Fruit fly (Drosophila melanogaster) whole organism, embryonic: ENCODE results near the gene CG6180.

Source experiments
- C15 ChIP-seq: fragments of 200-800 bp; sonication (Bioruptor generic); IDR thresholded peaks from 3 replicates; pipeline ENCODE4 v1.3.6; 2022; ENCODE audit warnings: missing biosample characterization, missing genetic modification characterization
- CG1024 ChIP-seq: fragments of 200-800 bp; sonication (Bioruptor generic); IDR thresholded peaks from 2 replicates; pipeline ENCODE4 v1.3.6; 2022; ENCODE audit warnings: missing biosample characterization, missing genetic modification characterization
- CG11093 ChIP-seq: fragments of 200-800 bp; sonication (Bioruptor generic); IDR thresholded peaks from 3 replicates; pipeline ENCODE4 v1.3.6; 2022; ENCODE audit warnings: missing biosample characterization, missing genetic modification characterization
- CG12071 ChIP-seq: fragments of 200-800 bp; sonication (Bioruptor generic); optimal IDR thresholded peaks from 3 replicates; lab custom pipeline; 2018; ENCODE audit warnings: missing biosample characterization, mild to moderate bottlenecking, missing genetic modification characterization
- CG15269 ChIP-seq: fragments of 200-800 bp; sonication (Bioruptor generic); optimal IDR thresholded peaks from 2 replicates; lab custom pipeline; 2018; ENCODE audit warnings: missing biosample characterization, mild to moderate bottlenecking, missing genetic modification characterization, moderate library complexity
- CG1529 ChIP-seq: fragments of 200-800 bp; sonication (Bioruptor generic); optimal IDR thresholded peaks from 3 replicates; lab custom pipeline; 2018; ENCODE audit warnings: missing biosample characterization, missing genetic modification characterization
- CG17385 ChIP-seq: fragments of 200-800 bp; sonication (Bioruptor generic); optimal IDR thresholded peaks from 3 replicates; lab custom pipeline; 2018; ENCODE audit warnings: missing biosample characterization, mild to moderate bottlenecking, missing genetic modification characterization
- CG31441 ChIP-seq: fragments of 200-800 bp; sonication (Bioruptor generic); IDR thresholded peaks from 2 replicates; pipeline ENCODE4 v1.3.6; 2022; ENCODE audit warnings: missing biosample characterization, missing genetic modification characterization
- CG3281 ChIP-seq: fragments of 200-800 bp; sonication (Bioruptor generic); optimal IDR thresholded peaks from 3 replicates; lab custom pipeline; 2017; ENCODE audit warnings: missing biosample characterization, mild to moderate bottlenecking, missing genetic modification characterization
- CG3726 ChIP-seq: fragments of 200-800 bp; sonication (Bioruptor generic); IDR thresholded peaks from 3 replicates; pipeline ENCODE4, ENCODE4 v1.3.6; 2022; ENCODE audit warnings: missing biosample characterization, missing genetic modification characterization
- CG3847 ChIP-seq: fragments of 200-800 bp; sonication (Bioruptor generic); IDR thresholded peaks from 2 replicates; pipeline ENCODE4 v1.3.6; 2022; ENCODE audit warnings: missing biosample characterization, missing genetic modification characterization
- CG4707 ChIP-seq: fragments of 200-800 bp; sonication (Bioruptor generic); optimal IDR thresholded peaks from 2 replicates; lab custom pipeline; 2018; ENCODE audit warnings: missing biosample characterization, mild to moderate bottlenecking, missing genetic modification characterization, moderate library complexity
- CG7372 ChIP-seq: fragments of 200-800 bp; sonication (Bioruptor generic); IDR thresholded peaks from 2 replicates; pipeline ENCODE4 v1.3.6; 2022; ENCODE audit warnings: missing biosample characterization, missing genetic modification characterization
- CG7745 ChIP-seq: fragments of 200-800 bp; sonication (Bioruptor generic); optimal IDR thresholded peaks from 2 replicates; lab custom pipeline; 2018; ENCODE audit warnings: missing biosample characterization, mild to moderate bottlenecking, missing genetic modification characterization, moderate library complexity
- CG8290 ChIP-seq, 3 experiments: fragments of 200-800 bp; sonication (Bioruptor generic); optimal IDR thresholded peaks; 2 replicates each; lab custom pipeline; 2016 to 2019; ENCODE audit warnings: missing biosample characterization in 3 of 3, missing genetic modification characterization in 3 of 3, mild to moderate bottlenecking in 2 of 3, moderate library complexity in 1 of 3
- Dll ChIP-seq: fragments of 200-800 bp; sonication (Bioruptor generic); IDR thresholded peaks from 4 replicates; pipeline ENCODE4 v1.3.6; 2022; ENCODE audit warnings: missing biosample characterization, missing genetic modification characterization; ENCODE audit not compliant: partially characterized antibody
- E2f1 ChIP-seq: fragments of 200-800 bp; sonication (Bioruptor generic); IDR thresholded peaks from 2 replicates; pipeline ENCODE4 v1.3.6; 2022; ENCODE audit warnings: missing biosample characterization, missing genetic modification characterization
- E2f2 ChIP-seq: fragments of 200-800 bp; sonication (Bioruptor generic); IDR thresholded peaks from 2 replicates; pipeline ENCODE4 v1.3.6; 2022; ENCODE audit warnings: missing biosample characterization, missing genetic modification characterization
- Gsc ChIP-seq: fragments of 200-800 bp; sonication (Bioruptor generic); IDR thresholded peaks from 2 replicates; pipeline ENCODE4 v1.3.6; 2022; ENCODE audit warnings: missing biosample characterization, missing genetic modification characterization
- H15 ChIP-seq: fragments of 200-800 bp; sonication (Bioruptor generic); IDR thresholded peaks from 3 replicates; pipeline ENCODE4 v1.3.6; 2022; ENCODE audit warnings: missing biosample characterization, missing genetic modification characterization
- HmgD ChIP-seq: fragments of 200-800 bp; sonication (Bioruptor generic); optimal IDR thresholded peaks from 3 replicates; lab custom pipeline; 2016; ENCODE audit warnings: missing biosample characterization, missing genetic modification characterization
- Kr ChIP-seq: fragments of 200-800 bp; sonication (Bioruptor generic); optimal IDR thresholded peaks from 2 replicates; lab custom pipeline; 2017; ENCODE audit warnings: missing biosample characterization, mild to moderate bottlenecking, missing genetic modification characterization
- Lpt ChIP-seq: fragments of >200 bp; optimal IDR thresholded peaks from 2 replicates; lab custom pipeline; 2018; ENCODE audit warnings: missing biosample characterization, missing genetic modification characterization
- MESR4 ChIP-seq: fragments of 200-800 bp; sonication (Bioruptor generic); optimal IDR thresholded peaks from 2 replicates; lab custom pipeline; 2018; ENCODE audit warnings: missing biosample characterization, mild to moderate bottlenecking, missing genetic modification characterization, moderate library complexity
- Neu2 ChIP-seq: fragments of 200-800 bp; sonication (Bioruptor generic); optimal IDR thresholded peaks from 3 replicates; lab custom pipeline; 2016; ENCODE audit warnings: missing biosample characterization, missing genetic modification characterization, borderline replicate concordance
- Nf-YB ChIP-seq: fragments of 200-800 bp; sonication (Bioruptor generic); optimal IDR thresholded peaks from 3 replicates; lab custom pipeline; 2019; ENCODE audit warnings: missing biosample characterization, mild to moderate bottlenecking, missing genetic modification characterization, moderate library complexity
- Nf-YC ChIP-seq: fragments of 200-800 bp; optimal IDR thresholded peaks from 3 replicates; lab custom pipeline; 2019; ENCODE audit warnings: missing biosample characterization, mild to moderate bottlenecking, missing genetic modification characterization, moderate library complexity
- Side ChIP-seq: fragments of 200-800 bp; sonication (Bioruptor generic); optimal IDR thresholded peaks from 2 replicates; lab custom pipeline; 2016; ENCODE audit warnings: missing biosample characterization, missing genetic modification characterization
- Sin3A ChIP-seq: fragments of >200 bp; optimal IDR thresholded peaks from 2 replicates; lab custom pipeline; 2018
- Stat92E ChIP-seq, 3 experiments: fragments of >200 bp in 2 of 3; fragments of 200-800 bp in 1 of 3; sonication (Bioruptor generic) in 1 of 3; optimal IDR thresholded peaks; 2 replicates each; lab custom pipeline; 2017 to 2019; ENCODE audit warnings: missing biosample characterization in 3 of 3, missing genetic modification characterization in 3 of 3, mild to moderate bottlenecking in 1 of 3, moderate library complexity in 1 of 3
- Vsx1 ChIP-seq: fragments of 200-800 bp; sonication (Bioruptor generic); optimal IDR thresholded peaks from 2 replicates; lab custom pipeline; 2017; ENCODE audit warnings: missing biosample characterization, mild to moderate bottlenecking, missing genetic modification characterization, missing genetic modification reagents
- al ChIP-seq: fragments of 200-800 bp; sonication (Bioruptor generic); IDR thresholded peaks from 2 replicates; pipeline ENCODE4 v1.3.6; 2022; ENCODE audit warnings: missing biosample characterization, missing genetic modification characterization
- bab2 ChIP-seq: fragments of 200-800 bp; sonication (Bioruptor generic); optimal IDR thresholded peaks from 2 replicates; lab custom pipeline; 2016; ENCODE audit warnings: missing biosample characterization, missing genetic modification characterization
- bowl ChIP-seq: fragments of 200-800 bp; sonication (Bioruptor generic); IDR thresholded peaks from 2 replicates; pipeline ENCODE4 v1.3.6; 2022; ENCODE audit warnings: missing biosample characterization, missing genetic modification characterization
- fu2 ChIP-seq: fragments of 200-800 bp; sonication (Bioruptor generic); optimal IDR thresholded peaks from 2 replicates; lab custom pipeline; 2016; ENCODE audit warnings: missing biosample characterization, missing genetic modification characterization
- grn ChIP-seq: fragments of 200-800 bp; sonication (Bioruptor generic); optimal IDR thresholded peaks from 3 replicates; lab custom pipeline; 2017; ENCODE audit warnings: missing biosample characterization, missing genetic modification characterization
- gsb-n ChIP-seq: fragments of 200-800 bp; sonication (Bioruptor generic); optimal IDR thresholded peaks from 3 replicates; lab custom pipeline; 2018; ENCODE audit warnings: missing biosample characterization, mild to moderate bottlenecking, missing genetic modification characterization
- kah ChIP-seq: fragments of 200-800 bp; sonication (Bioruptor generic); optimal IDR thresholded peaks from 2 replicates; lab custom pipeline; 2018; ENCODE audit warnings: missing biosample characterization, mild to moderate bottlenecking, missing genetic modification characterization
- otp ChIP-seq: fragments of 200-800 bp; sonication (Bioruptor generic); IDR thresholded peaks from 3 replicates; pipeline ENCODE4, ENCODE4 v1.3.6; 2022; ENCODE audit warnings: missing biosample characterization, missing genetic modification characterization
- psq ChIP-seq: fragments of 200-800 bp; sonication (Bioruptor generic); optimal IDR thresholded peaks from 2 replicates; lab custom pipeline; 2017; ENCODE audit warnings: missing biosample characterization, missing genetic modification characterization
- schlank ChIP-seq: fragments of 200-800 bp; sonication (Bioruptor generic); optimal IDR thresholded peaks from 2 replicates; lab custom pipeline; 2018; ENCODE audit warnings: missing biosample characterization, mild to moderate bottlenecking, missing genetic modification characterization
- sens ChIP-seq: fragments of 200-800 bp; sonication (Bioruptor generic); peaks from one replicate; lab custom pipeline; 2016; ENCODE audit warnings: missing biosample characterization, missing genetic modification characterization
- seq ChIP-seq: fragments of 200-800 bp; sonication (Bioruptor generic); IDR thresholded peaks from 2 replicates; pipeline ENCODE4 v1.3.6; 2022; ENCODE audit warnings: missing biosample characterization, missing genetic modification characterization
- slbo ChIP-seq: fragments of 200-800 bp; sonication (Bioruptor generic); IDR thresholded peaks from 2 replicates; pipeline ENCODE4 v1.3.6; 2022; ENCODE audit warnings: missing biosample characterization, missing genetic modification characterization
- sqz ChIP-seq: fragments of 200-800 bp; sonication (Bioruptor generic); optimal IDR thresholded peaks from 3 replicates; lab custom pipeline; 2018; ENCODE audit warnings: missing biosample characterization, mild to moderate bottlenecking, missing genetic modification characterization
- tin ChIP-seq: fragments of 200-800 bp; sonication (Bioruptor generic); optimal IDR thresholded peaks from 3 replicates; lab custom pipeline; 2016; ENCODE audit warnings: missing biosample characterization, missing genetic modification characterization
- tll ChIP-seq, 2 experiments: fragments of 200-800 bp in 1 of 2; fragments of >200 bp in 1 of 2; sonication (Bioruptor generic) in 1 of 2; optimal IDR thresholded peaks; 2 replicates each; lab custom pipeline; 2017 to 2019; ENCODE audit warnings: missing biosample characterization in 2 of 2, missing genetic modification characterization in 2 of 2, mild to moderate bottlenecking in 1 of 2, moderate library complexity in 1 of 2
- usp ChIP-seq: fragments of >200 bp; optimal IDR thresholded peaks from 2 replicates; lab custom pipeline; 2017; ENCODE audit warnings: missing biosample characterization, missing genetic modification characterization
- zf30C ChIP-seq: fragments of 200-800 bp; sonication (Bioruptor generic); optimal IDR thresholded peaks from 3 replicates; lab custom pipeline; 2018; ENCODE audit warnings: missing biosample characterization, mild to moderate bottlenecking, missing genetic modification characterization

The CG6180 gene

DNA sequence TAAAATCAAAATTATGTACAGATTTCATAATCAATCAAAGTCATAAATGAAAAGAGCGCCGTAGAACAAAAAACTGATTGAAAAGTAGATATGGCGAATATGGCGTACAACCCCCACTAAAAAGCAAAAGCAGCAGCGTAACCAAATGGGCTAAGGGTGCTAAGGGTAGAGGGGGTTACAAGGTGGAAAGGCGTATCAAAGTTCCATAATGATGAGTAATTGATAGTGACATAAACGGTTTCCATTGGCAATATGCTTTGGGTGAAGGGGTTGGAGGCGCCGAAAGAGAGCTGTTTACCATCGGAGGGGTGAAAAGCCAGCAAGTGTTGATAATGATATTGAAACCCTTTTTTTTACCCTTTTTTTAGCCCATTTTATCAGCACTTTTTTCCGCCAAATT is 35.2 kb upstream of the CG6180 start:
- no peak for TF ChIP-seq kah (GFP tag; lab: Kevin White, UChicago)
- peak; percentile 85 for TF ChIP-seq Nf-YB (GFP tag; lab: Kevin White, UChicago)
- no peak for TF ChIP-seq otp
- no peak for TF ChIP-seq CG17385 (GFP tag; lab: Kevin White, UChicago)
- TF ChIP-seq CG31441 (GFP tag; lab: Robert Waterston, UW), result no peak
- TF ChIP-seq CG4707 (GFP tag; lab: Kevin White, UChicago), result no peak
- no peak for TF ChIP-seq bab2 (GFP tag; lab: Kevin White, UChicago)
- peak; percentile 72 for TF ChIP-seq Kr (GFP tag; lab: Kevin White, UChicago)
- TF ChIP-seq HmgD (GFP tag; lab: Kevin White, UChicago), result no peak
- TF ChIP-seq CG12071 (GFP tag; lab: Kevin White, UChicago), result no peak
- no peak for TF ChIP-seq slbo (GFP tag; lab: Robert Waterston, UW)
- TF ChIP-seq zf30C, result no peak
- no peak for TF ChIP-seq CG7372 (GFP tag; lab: Robert Waterston, UW)
- no peak for TF ChIP-seq CG15269 (tag; lab: Kevin White, UChicago)
- no peak for TF ChIP-seq grn
- TF ChIP-seq tin (GFP tag; lab: Kevin White, UChicago), result no peak
- no peak for TF ChIP-seq schlank (tag; lab: Kevin White, UChicago)
- no peak for TF ChIP-seq Gsc
- TF ChIP-seq E2f1, result no peak
- peak; percentile 79 for TF ChIP-seq gsb-n
- no peak for TF ChIP-seq Dll (GFP tag; lab: Robert Waterston, UW)
- peak; percentile 76 for TF ChIP-seq Nf-YC (tag; lab: Kevin White, UChicago)
- TF ChIP-seq CG7745 (tag; lab: Kevin White, UChicago), result no peak
- TF ChIP-seq CG3847 (GFP tag; lab: Robert Waterston, UW), result no peak
- TF ChIP-seq Sin3A (lab: Kevin White, UChicago), result no peak
- no peak for TF ChIP-seq usp (GFP tag; lab: Kevin White, UChicago)
- TF ChIP-seq seq (GFP tag; lab: Robert Waterston, UW), result peak; percentile 21; the same call in 1 of the 2 replicates
- TF ChIP-seq MESR4 (GFP tag; lab: Kevin White, UChicago), result no peak

DNA sequence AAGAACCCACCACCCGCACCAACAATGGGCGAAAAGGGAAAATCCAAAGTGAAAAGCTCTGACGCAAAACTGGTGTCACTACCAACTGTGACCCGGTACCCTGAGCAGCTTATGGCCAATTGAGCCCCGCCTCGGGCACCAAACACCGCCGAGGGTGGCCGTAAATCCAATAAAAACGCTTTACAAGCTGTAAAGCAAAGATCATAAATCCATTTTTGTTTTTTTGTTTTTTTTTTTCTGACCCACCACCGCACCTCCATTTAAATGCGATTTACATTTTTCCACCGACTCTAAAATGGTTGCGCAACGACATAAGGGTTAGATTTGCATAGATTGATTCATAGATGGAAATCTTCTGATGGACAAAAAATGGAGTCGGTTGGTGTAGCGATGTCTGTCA is 33.1 kb upstream of the CG6180 start:
- TF ChIP-seq seq (GFP tag; lab: Robert Waterston, UW) (peak; percentile 43; the same call in 1 of the 2 replicates), E2f2 (GFP tag; lab: Robert Waterston, UW) (no peak), psq (GFP tag; lab: Kevin White, UChicago) (no peak), C15 (GFP tag; lab: Robert Waterston, UW) (no peak), Side (no peak), tll (GFP tag; optimal IDR thresholded peaks at IDR 0.05; lab: Kevin White, UChicago) (no peak), CG1024 (GFP tag; lab: Robert Waterston, UW) (no peak), CG3726 (GFP tag; lab: Robert Waterston, UW) (no peak), CG11093 (GFP tag; lab: Robert Waterston, UW) (no peak), CG3281 (no peak), Nf-YC (tag; lab: Kevin White, UChicago) (peak; percentile 44), H15 (GFP tag; lab: Robert Waterston, UW) (0 out of 3 replicates have a peak, but pooled peaks have one; percentile 10), sens (GFP tag; lab: Kevin White, UChicago) (peak; percentile 30), Neu2 (GFP tag; lab: Kevin White, UChicago) (no peak), al (GFP tag; lab: Robert Waterston, UW) (0 out of 2 replicates have a peak, but pooled peaks have one; percentile 6), CG8290 (GFP tag; optimal IDR thresholded peaks at IDR 0.05; lab: Kevin White, UChicago) (no peak), CG8290 (tag; optimal IDR thresholded peaks at IDR 0.05; lab: Kevin White, UChicago) (no peak), Stat92E (GFP tag; optimal IDR thresholded peaks at IDR 0.05; lab: Kevin White, UChicago) (no peak), Vsx1 (no peak), bowl (no peak), sqz (GFP tag; lab: Kevin White, UChicago) (peak; percentile 58), fu2 (GFP tag; lab: Kevin White, UChicago) (no peak), CG1529 (GFP tag; lab: Kevin White, UChicago) (no peak), Lpt (GFP tag; lab: Kevin White, UChicago) (no peak), Nf-YB (GFP tag; lab: Kevin White, UChicago) (peak; percentile 60)
